Worm (Caenorhabditis elegans) whole organism, early embryonic: Measurements from ENCODE around the gene C34E10.10.

ENCODE experiments used
- F13C5.2 ChIP-seq: sonication (generic microtip); optimal IDR thresholded peaks from 2 replicates; lab custom pipeline; 2017; ENCODE audit warnings: mild to moderate bottlenecking, missing genetic modification characterization, inconsistent platforms, missing compliant biosample characterization
- aly-1 ChIP-seq: sonication (generic microtip); optimal IDR thresholded peaks from 2 replicates; lab custom pipeline; 2016; ENCODE audit warnings: missing genetic modification characterization, missing compliant biosample characterization
- ama-1 ChIP-seq: fragments of 150-350 bp; optimal IDR thresholded peaks from 2 replicates; lab custom pipeline; 2014
- ceh-13 ChIP-seq: fragments of 200-800 bp; sonication (Bioruptor generic); optimal IDR thresholded peaks from 2 replicates; lab custom pipeline; 2018; ENCODE audit warnings: mild to moderate bottlenecking, missing genetic modification characterization, missing compliant biosample characterization
- hmbx-1 ChIP-seq: sonication (generic microtip); optimal IDR thresholded peaks from 2 replicates; lab custom pipeline; 2016; ENCODE audit warnings: mild to moderate bottlenecking, missing genetic modification characterization, missing compliant biosample characterization
- hmg-4 ChIP-seq: fragments of 200-800 bp; sonication (Bioruptor generic); optimal IDR thresholded peaks from 2 replicates; lab custom pipeline; 2018; ENCODE audit warnings: mild to moderate bottlenecking, missing genetic modification characterization, missing compliant biosample characterization
- hnd-1 ChIP-seq: sonication (generic microtip); optimal IDR thresholded peaks from 2 replicates; lab custom pipeline; 2016; ENCODE audit warnings: missing genetic modification characterization, missing compliant biosample characterization
- pes-1 ChIP-seq: fragments of 200-800 bp; sonication (Bioruptor generic); IDR thresholded peaks from 2 replicates; pipeline ENCODE4 v1.3.6; 2022; ENCODE audit warnings: missing genetic modification reagents, missing genetic modification characterization, missing compliant biosample characterization
- scrt-1 ChIP-seq: fragments of 200-800 bp; sonication (Bioruptor generic); IDR thresholded peaks from 2 replicates; pipeline ENCODE4 v1.3.6; 2022; ENCODE audit warnings: missing genetic modification characterization, missing compliant biosample characterization
- tbx-37 ChIP-seq: fragments of 200-800 bp; sonication (Bioruptor generic); conservative IDR thresholded peaks from 2 replicates; pipeline ENCODE4 v1.3.6; 2022; ENCODE audit warnings: missing genetic modification reagents, missing genetic modification characterization, missing compliant biosample characterization
- tra-4 ChIP-seq: sonication (generic microtip); optimal IDR thresholded peaks from 2 replicates; lab custom pipeline; 2017; ENCODE audit warnings: missing genetic modification characterization, missing compliant biosample characterization

- TF ChIP-seq ama-1 = no peak
- TF ChIP-seq aly-1 = no peak
- TF ChIP-seq pes-1 (GFP tag; lab: Robert Waterston, UW) = no peak
- TF ChIP-seq tbx-37 = no peak
- no peak for TF ChIP-seq hmg-4 (GFP tag; lab: Kevin White, UChicago)
- no peak for TF ChIP-seq hnd-1 (tag; lab: Kevin White, UChicago)
- no peak for TF ChIP-seq F13C5.2
- TF ChIP-seq hmbx-1 (tag; lab: Kevin White, UChicago) = no peak
- no peak for TF ChIP-seq ceh-13 (GFP tag; lab: Kevin White, UChicago)
- TF ChIP-seq tra-4 (tag; lab: Kevin White, UChicago) = no peak
- TF ChIP-seq scrt-1 (GFP tag; lab: Robert Waterston, UW) = no peak
Observed at ce11 chrIII:5224908-5225307, 2.8 kb downstream of the C34E10.10 start.
